Fruit fly (Drosophila melanogaster) whole organism, prepupa: ENCODE measurements around the gene Vps16A.

ENCODE experiments used
- CG10669 ChIP-seq: fragments of 200-800 bp; sonication (Bioruptor generic); optimal IDR thresholded peaks from 3 replicates; lab custom pipeline; 2018; ENCODE audit warnings: missing biosample characterization, mild to moderate bottlenecking, missing genetic modification characterization, moderate library complexity
- CG11762 ChIP-seq: fragments of 200-800 bp; sonication (Bioruptor generic); optimal IDR thresholded peaks from 3 replicates; lab custom pipeline; 2016; ENCODE audit warnings: missing biosample characterization, missing genetic modification characterization; ENCODE audit not compliant: insufficient read depth
- CG15336 ChIP-seq: fragments of 200-800 bp; sonication (Bioruptor generic); IDR thresholded peaks from 2 replicates; pipeline ENCODE4 v1.3.6; 2022; ENCODE audit warnings: missing biosample characterization, missing genetic modification characterization
- CG16779 ChIP-seq: fragments of 200-800 bp; sonication (Bioruptor generic); optimal IDR thresholded peaks from 3 replicates; lab custom pipeline; 2017; ENCODE audit warnings: missing biosample characterization, mild to moderate bottlenecking, missing genetic modification characterization
- CG3032 ChIP-seq: fragments of 200-800 bp; optimal IDR thresholded peaks from 2 replicates; lab custom pipeline; 2019; ENCODE audit warnings: missing biosample characterization, mild to moderate bottlenecking, missing genetic modification characterization, moderate library complexity
- CG31627 ChIP-seq: fragments of 200-800 bp; sonication (Bioruptor generic); optimal IDR thresholded peaks from 3 replicates; lab custom pipeline; 2016; ENCODE audit warnings: missing biosample characterization, missing genetic modification characterization
- CG32006 ChIP-seq: fragments of 200-800 bp; sonication (Bioruptor generic); optimal IDR thresholded peaks from 3 replicates; lab custom pipeline; 2017; ENCODE audit warnings: missing biosample characterization, mild to moderate bottlenecking, missing genetic modification characterization
- CG34406 ChIP-seq: fragments of 200-800 bp; sonication (Bioruptor generic); optimal IDR thresholded peaks from 3 replicates; lab custom pipeline; 2016; ENCODE audit warnings: missing biosample characterization, missing genetic modification characterization
- CG3919 ChIP-seq: fragments of 200-800 bp; sonication (Bioruptor generic); optimal IDR thresholded peaks from 3 replicates; lab custom pipeline; 2016; ENCODE audit warnings: missing biosample characterization, missing genetic modification characterization
- CG4318 ChIP-seq: fragments of 200-800 bp; sonication (Bioruptor generic); optimal IDR thresholded peaks from 3 replicates; lab custom pipeline; 2017; ENCODE audit warnings: missing biosample characterization, mild to moderate bottlenecking, missing genetic modification characterization
- CG6163 ChIP-seq: fragments of 200-800 bp; sonication (Bioruptor generic); IDR thresholded peaks from 3 replicates; pipeline ENCODE4 v1.3.6; 2022; ENCODE audit warnings: missing biosample characterization, missing genetic modification characterization
- CG6808 ChIP-seq: fragments of 200-800 bp; sonication (Bioruptor generic); optimal IDR thresholded peaks from 3 replicates; lab custom pipeline; 2017; ENCODE audit warnings: missing biosample characterization, missing genetic modification characterization, mild to moderate bottlenecking, moderate library complexity, missing genetic modification reagents
- CG6854 ChIP-seq: fragments of 200-800 bp; sonication (Bioruptor generic); optimal IDR thresholded peaks from 2 replicates; lab custom pipeline; 2017; ENCODE audit warnings: missing biosample characterization, mild to moderate bottlenecking, missing genetic modification characterization
- CG8119 ChIP-seq: fragments of 200-800 bp; sonication (Bioruptor generic); IDR thresholded peaks from 3 replicates; pipeline ENCODE4 v1.3.6; 2022; ENCODE audit warnings: missing biosample characterization, missing genetic modification characterization
- CG8319 ChIP-seq: fragments of 200-800 bp; sonication (Bioruptor generic); optimal IDR thresholded peaks from 3 replicates; lab custom pipeline; 2016; ENCODE audit warnings: missing biosample characterization, missing genetic modification characterization
- CG9139 ChIP-seq: fragments of 200-800 bp; sonication (Bioruptor generic); optimal IDR thresholded peaks from 3 replicates; lab custom pipeline; 2017; ENCODE audit warnings: missing biosample characterization, mild to moderate bottlenecking, missing genetic modification characterization
- Eip75B ChIP-seq: fragments of 200-800 bp; sonication (Bioruptor generic); optimal IDR thresholded peaks from 3 replicates; lab custom pipeline; 2016; ENCODE audit warnings: missing biosample characterization, missing genetic modification characterization
- Eip78C ChIP-seq: fragments of 200-800 bp; sonication (Bioruptor generic); peaks from one replicate; lab custom pipeline; 2016; ENCODE audit warnings: missing biosample characterization, missing genetic modification characterization
- Eip93F ChIP-seq: fragments of 200-800 bp; sonication (Bioruptor generic); optimal IDR thresholded peaks from 2 replicates; lab custom pipeline; 2016; ENCODE audit warnings: missing biosample characterization, mild to moderate bottlenecking, missing genetic modification characterization
- Ets21C ChIP-seq: fragments of 200-800 bp; sonication (Bioruptor generic); optimal IDR thresholded peaks from 3 replicates; lab custom pipeline; 2016; ENCODE audit warnings: missing biosample characterization, missing genetic modification characterization
- Ets96B ChIP-seq: fragments of 200-800 bp; optimal IDR thresholded peaks from 2 replicates; lab custom pipeline; 2019; ENCODE audit warnings: missing biosample characterization, mild to moderate bottlenecking, missing genetic modification characterization, moderate library complexity
- Hr38 ChIP-seq: sonication (Bioruptor generic); optimal IDR thresholded peaks from 2 replicates; lab custom pipeline; 2016; ENCODE audit warnings: missing biosample characterization, missing genetic modification characterization
- Hr39 ChIP-seq: fragments of 200-800 bp; sonication (Bioruptor generic); optimal IDR thresholded peaks from 2 replicates; lab custom pipeline; 2016; ENCODE audit warnings: missing biosample characterization, missing genetic modification characterization
- Lpt ChIP-seq: fragments of 200-800 bp; sonication (Bioruptor generic); optimal IDR thresholded peaks from 3 replicates; lab custom pipeline; 2016; ENCODE audit warnings: missing biosample characterization, missing genetic modification characterization
- Met ChIP-seq: fragments of 200-800 bp; sonication (Bioruptor generic); optimal IDR thresholded peaks from 3 replicates; lab custom pipeline; 2016; ENCODE audit warnings: missing biosample characterization, missing genetic modification characterization
- OdsH ChIP-seq: fragments of 200-800 bp; sonication (Bioruptor generic); optimal IDR thresholded peaks from 3 replicates; lab custom pipeline; 2016; ENCODE audit warnings: missing biosample characterization, missing genetic modification characterization
- Sox102F ChIP-seq: fragments of 200-800 bp; sonication (Bioruptor generic); optimal IDR thresholded peaks from 2 replicates; lab custom pipeline; 2016; ENCODE audit warnings: missing biosample characterization, mild to moderate bottlenecking, missing genetic modification characterization
- Sox14 ChIP-seq: fragments of 200-800 bp; sonication (Bioruptor generic); optimal IDR thresholded peaks from 3 replicates; lab custom pipeline; 2016; ENCODE audit warnings: missing biosample characterization, missing genetic modification characterization
- Sox15 ChIP-seq: fragments of 200-800 bp; sonication (Bioruptor generic); optimal IDR thresholded peaks from 3 replicates; lab custom pipeline; 2016; ENCODE audit warnings: missing biosample characterization, missing genetic modification characterization
- achi ChIP-seq: fragments of 200-800 bp; sonication (Bioruptor generic); optimal IDR thresholded peaks from 3 replicates; lab custom pipeline; 2016; ENCODE audit warnings: missing biosample characterization, missing genetic modification characterization
- acj6 ChIP-seq: fragments of 200-800 bp; sonication (Bioruptor generic); optimal IDR thresholded peaks from 3 replicates; lab custom pipeline; 2016; ENCODE audit warnings: missing biosample characterization, missing genetic modification characterization
- cyc ChIP-seq: fragments of 200-800 bp; sonication (Bioruptor generic); optimal IDR thresholded peaks from 3 replicates; lab custom pipeline; 2016; ENCODE audit warnings: missing biosample characterization, missing genetic modification characterization
- dsx ChIP-seq: fragments of 200-800 bp; optimal IDR thresholded peaks from 3 replicates; lab custom pipeline; 2019; ENCODE audit warnings: missing biosample characterization, mild to moderate bottlenecking, missing genetic modification characterization, moderate library complexity; ENCODE audit not compliant: poor library complexity, severe bottlenecking
- eg ChIP-seq: fragments of 200-800 bp; sonication (Bioruptor generic); IDR thresholded peaks from 3 replicates; pipeline ENCODE4 v1.3.6; 2022; ENCODE audit warnings: missing biosample characterization, missing genetic modification characterization
- esn ChIP-seq: fragments of 200-800 bp; sonication (Bioruptor generic); optimal IDR thresholded peaks from 2 replicates; lab custom pipeline; 2016; ENCODE audit warnings: missing biosample characterization, mild to moderate bottlenecking, missing genetic modification characterization, moderate library complexity
- fd59A ChIP-seq: fragments of 200-800 bp; sonication (Bioruptor generic); optimal IDR thresholded peaks from 2 replicates; lab custom pipeline; 2017; ENCODE audit warnings: missing biosample characterization, mild to moderate bottlenecking, missing genetic modification characterization, missing genetic modification reagents
- fd85E ChIP-seq: fragments of 200-800 bp; sonication (Bioruptor generic); optimal IDR thresholded peaks from 3 replicates; lab custom pipeline; 2016; ENCODE audit warnings: missing biosample characterization, missing genetic modification characterization
- lz ChIP-seq: fragments of 200-800 bp; sonication (Bioruptor generic); optimal IDR thresholded peaks from 3 replicates; lab custom pipeline; 2016; ENCODE audit warnings: missing biosample characterization, missing genetic modification characterization
- net ChIP-seq: fragments of 200-800 bp; sonication (Bioruptor generic); optimal IDR thresholded peaks from 3 replicates; lab custom pipeline; 2016; ENCODE audit warnings: missing biosample characterization, missing genetic modification characterization
- pdm3 ChIP-seq: fragments of 200-800 bp; sonication (Bioruptor generic); optimal IDR thresholded peaks from 3 replicates; lab custom pipeline; 2016; ENCODE audit warnings: missing biosample characterization, missing genetic modification characterization
- salr ChIP-seq, 2 experiments: fragments of 200-800 bp; sonication (Bioruptor generic); optimal IDR thresholded peaks; 3 replicates each; lab custom pipeline; 2016 to 2018; ENCODE audit warnings: missing biosample characterization in 2 of 2, missing genetic modification characterization in 2 of 2, mild to moderate bottlenecking in 1 of 2
- ss ChIP-seq, 2 experiments: fragments of 200-800 bp; sonication (Bioruptor generic); optimal IDR thresholded peaks; 2 replicates in 1 of 2; 3 replicates in 1 of 2; lab custom pipeline; 2017 to 2018; ENCODE audit warnings: mild to moderate bottlenecking in 2 of 2, missing biosample characterization in 2 of 2, missing genetic modification characterization in 2 of 2, moderate library complexity in 1 of 2
- svp ChIP-seq: fragments of 200-800 bp; sonication (Bioruptor generic); peaks from one replicate; lab custom pipeline; 2016; ENCODE audit warnings: missing biosample characterization, missing genetic modification characterization
- topi ChIP-seq: fragments of 200-800 bp; sonication (Bioruptor generic); optimal IDR thresholded peaks from 3 replicates; lab custom pipeline; 2016; ENCODE audit warnings: missing biosample characterization, missing genetic modification characterization
- vri ChIP-seq: fragments of 200-800 bp; sonication (Bioruptor generic); optimal IDR thresholded peaks from 3 replicates; lab custom pipeline; 2016; ENCODE audit warnings: missing biosample characterization, mild to moderate bottlenecking, missing genetic modification characterization

Gene Vps16A

dm6 chr3R:9246879-9247621 is 19.8 kb upstream of the Vps16A start (continued):
- peak; percentile 96 for TF ChIP-seq Eip78C (GFP tag; lab: Kevin White, UChicago)
- TF ChIP-seq lz (GFP tag; lab: Kevin White, UChicago), result peak; percentile 89
- peak; percentile 85 for TF ChIP-seq CG6163 (GFP tag; lab: Robert Waterston, UW)
- peak; percentile 86 for TF ChIP-seq cyc (GFP tag; lab: Kevin White, UChicago)
- TF ChIP-seq Hr38 (GFP tag; lab: Kevin White, UChicago), result no peak
- peak; percentile 90 for TF ChIP-seq Sox14 (GFP tag; lab: Kevin White, UChicago)
- peak; percentile 95 for TF ChIP-seq esn
- peak; percentile 78 for TF ChIP-seq eg (GFP tag; lab: Robert Waterston, UW)
- peak; percentile 90 for TF ChIP-seq CG6854 (GFP tag; lab: Kevin White, UChicago)
- TF ChIP-seq Met (GFP tag; lab: Kevin White, UChicago), result peak; percentile 94

dm6 chr3R:9249025-9249735 is 17.6 kb upstream of the Vps16A start:
- TF ChIP-seq salr (GFP tag; optimal IDR thresholded peaks at IDR 0.05; lab: Kevin White, UChicago) (no peak), CG8319 (GFP tag; lab: Kevin White, UChicago) (no peak), achi (GFP tag; lab: Kevin White, UChicago) (peak; percentile 7), CG3032 (peak; percentile 38), eg (GFP tag; lab: Robert Waterston, UW) (no peak), vri (GFP tag; lab: Kevin White, UChicago) (no peak), fd85E (no peak), CG15336 (GFP tag; lab: Robert Waterston, UW) (0 out of 2 replicates have a peak, but pooled peaks have one; percentile 7), lz (GFP tag; lab: Kevin White, UChicago) (peak; percentile 26), CG8119 (GFP tag; lab: Robert Waterston, UW) (peak; percentile 37; the same call in 1 of the 3 replicates), CG10669 (GFP tag; lab: Kevin White, UChicago) (no peak), Eip78C (GFP tag; lab: Kevin White, UChicago) (peak; percentile 77), cyc (GFP tag; lab: Kevin White, UChicago) (peak; percentile 30), acj6 (GFP tag; lab: Kevin White, UChicago) (peak; percentile 33), svp (GFP tag; lab: Kevin White, UChicago) (peak; percentile 72), topi (GFP tag; lab: Kevin White, UChicago) (peak; percentile 49), Eip93F (peak; percentile 36), CG11762 (no peak), CG34406 (peak; percentile 4), CG32006 (GFP tag; lab: Kevin White, UChicago) (peak; percentile 63), CG3919 (GFP tag; lab: Kevin White, UChicago) (peak; percentile 37), dsx (peak; percentile 13), Hr38 (GFP tag; lab: Kevin White, UChicago) (no peak), CG6808 (peak; percentile 46), CG6854 (GFP tag; lab: Kevin White, UChicago) (peak; percentile 14), esn (peak; percentile 62), CG31627 (GFP tag; lab: Kevin White, UChicago) (peak; percentile 15), fd59A (GFP tag; lab: Kevin White, UChicago) (no peak), Sox102F (GFP tag; lab: Kevin White, UChicago) (peak; percentile 56), Hr39 (GFP tag; lab: Kevin White, UChicago) (peak; percentile 32), OdsH (GFP tag; lab: Kevin White, UChicago) (peak; percentile 27), pdm3 (GFP tag; lab: Kevin White, UChicago) (peak; percentile 41), ss (GFP tag; optimal IDR thresholded peaks at IDR 0.05; lab: Kevin White, UChicago) (peak in 1 of 2 experiments; percentile 34), Eip75B (GFP tag; lab: Kevin White, UChicago) (peak; percentile 20), net (GFP tag; lab: Kevin White, UChicago) (peak; percentile 15), Sox15 (GFP tag; lab: Kevin White, UChicago) (no peak), Sox14 (GFP tag; lab: Kevin White, UChicago) (peak; percentile 19), Lpt (GFP tag; lab: Kevin White, UChicago) (peak; percentile 35), Ets21C (peak; percentile 17), Met (GFP tag; lab: Kevin White, UChicago) (peak; percentile 72), CG16779 (tag; lab: Kevin White, UChicago) (no peak), CG9139 (GFP tag; lab: Kevin White, UChicago) (no peak), Ets96B (peak; percentile 5), CG4318 (GFP tag; lab: Kevin White, UChicago) (no peak)
